Worm (Caenorhabditis elegans) whole organism, young adult: ENCODE data around the gene Y43E12A.2.

Experiments
- F23B12.7 ChIP-seq: sonication (generic microtip); optimal IDR thresholded peaks from 2 replicates; lab custom pipeline; 2017; ENCODE audit warnings: missing genetic modification characterization, mild to moderate bottlenecking, missing compliant biosample characterization, antibody characterized with exemption, moderate library complexity; ENCODE audit not compliant: insufficient read depth
- Y56A3A.18 ChIP-seq: fragments of 200-800 bp; sonication (Bioruptor generic); IDR thresholded peaks from 2 replicates; pipeline ENCODE4 v1.3.6; 2022; ENCODE audit warnings: missing genetic modification reagents, missing genetic modification characterization, missing compliant biosample characterization
- bed-2 ChIP-seq: fragments of 200-800 bp; sonication (Bioruptor generic); IDR thresholded peaks from 2 replicates; pipeline ENCODE4 v1.3.6; 2022; ENCODE audit warnings: missing genetic modification reagents, missing genetic modification characterization, missing compliant biosample characterization
- egrh-3 ChIP-seq: fragments of 200-800 bp; sonication (Bioruptor generic); IDR thresholded peaks from 2 replicates; pipeline ENCODE4 v1.3.6; 2022; ENCODE audit warnings: missing genetic modification reagents, missing genetic modification characterization, missing compliant biosample characterization
- lag-1 ChIP-seq: fragments of 200-800 bp; sonication (Bioruptor generic); IDR thresholded peaks from 2 replicates; pipeline ENCODE4 v1.3.6; 2022; ENCODE audit warnings: missing genetic modification reagents, missing genetic modification characterization, missing compliant biosample characterization

DNA sequence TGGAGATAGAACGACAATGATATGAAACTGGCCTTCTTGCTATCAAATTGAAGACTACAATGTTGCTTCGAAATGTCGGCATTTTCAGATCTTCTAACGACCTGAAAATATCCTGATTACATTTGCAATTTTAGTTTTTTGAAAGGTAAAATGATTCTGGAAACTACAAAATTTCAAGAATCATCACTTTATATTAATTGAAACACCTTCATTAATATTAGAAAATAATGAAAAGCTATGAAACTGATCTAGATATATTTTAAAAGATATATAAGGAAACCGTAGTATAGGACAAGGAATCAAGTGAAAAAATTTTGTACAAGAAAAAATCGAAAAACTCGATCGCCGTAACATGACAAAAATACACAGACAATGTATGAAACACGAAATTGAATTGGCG, 30.1 kb downstream of the Y43E12A.2 start, which contains the start of gene ndx-9:
- TF ChIP-seq bed-2 (no peak), egrh-3 (no peak), lag-1 (GFP tag; lab: Robert Waterston, UW) (no peak), F23B12.7 (tag; lab: Kevin White, UChicago) (no peak), Y56A3A.18 (GFP tag; lab: Robert Waterston, UW) (no peak)
